Worm (Caenorhabditis elegans) whole organism, L4/young adult: ENCODE measurements around the gene nlp-16.
"Not testable (repeated sequence)": the region's sequence is repeated elsewhere in the genome, so short reads cannot be mapped to it uniquely, and the experiment has no call there.

Source experiments
- W03F9.2 ChIP-seq: fragments of 150-350 bp; optimal IDR thresholded peaks from 2 replicates; lab custom pipeline; 2014; ENCODE audit warnings: missing biosample characterization, missing genetic modification characterization
- him-1 ChIP-seq: sonication (generic microtip); optimal IDR thresholded peaks from 2 replicates; lab custom pipeline; 2016; ENCODE audit warnings: missing genotype, missing genetic modification reagents, missing genetic modification characterization, missing compliant biosample characterization

- TF ChIP-seq W03F9.2, him-1 (tag; lab: Kevin White, UChicago): not testable (repeated sequence)
Measured at ce11 chrIV:6253000-6253399, 6.6 kb downstream of the nlp-16 start, which contains the start of gene T13A10.2.
